Fruit fly (Drosophila melanogaster): ENCODE measurements around the gene Klp98A.

Klp98A gene

DNA sequence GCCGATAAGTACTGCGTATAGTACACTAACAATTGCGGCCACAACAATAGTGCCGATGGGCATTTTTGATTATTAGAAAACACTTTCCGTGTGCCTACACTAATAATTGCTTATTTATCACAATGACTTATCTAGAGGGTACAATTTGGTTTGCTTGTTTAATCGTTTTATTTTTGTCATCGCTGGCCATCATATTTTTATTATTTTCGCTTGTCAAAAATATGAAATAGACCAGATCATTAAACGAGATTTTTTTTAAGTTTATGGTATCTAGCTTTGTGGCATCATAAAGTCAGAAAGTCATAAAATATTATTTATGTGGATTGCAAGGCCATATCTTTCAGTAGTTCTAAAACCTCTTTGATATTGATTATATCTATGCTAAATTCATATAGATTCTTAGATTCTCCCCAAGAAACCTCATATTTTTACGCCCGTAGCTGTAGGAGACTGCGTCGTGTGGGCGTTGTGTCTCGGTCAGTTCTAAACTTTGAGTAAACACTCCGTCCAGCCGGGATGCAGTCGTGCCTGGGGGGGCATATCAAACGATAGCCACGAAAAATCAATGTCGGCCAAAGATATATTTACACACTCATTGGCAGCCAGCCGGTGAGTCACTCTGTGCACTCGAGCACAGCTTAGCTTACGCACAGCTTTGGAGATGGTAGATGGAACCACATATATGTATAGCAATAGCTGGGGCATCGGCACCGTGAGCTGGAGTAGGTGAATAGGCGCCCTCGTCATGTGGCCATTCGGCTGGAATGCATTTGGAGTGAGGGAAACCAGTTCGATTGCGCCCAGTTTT lies 45.9 kb upstream of the Klp98A start (continued):
- TF ChIP-seq BEAF-32 (GFP tag; optimal IDR thresholded peaks at IDR 0.05): no peak
- no peak for TF ChIP-seq HLHmδ (GFP tag; optimal IDR thresholded peaks at IDR 0.05)
- no peak for TF ChIP-seq CG12071 (GFP tag; optimal IDR thresholded peaks at IDR 0.05)
- TF ChIP-seq CG10431 (GFP tag; optimal IDR thresholded peaks at IDR 0.05): no peak
- TF ChIP-seq kay (GFP tag; optimal IDR thresholded peaks at IDR 0.05): no peak
- no peak for TF ChIP-seq Taf1 (GFP tag; IDR thresholded peaks at IDR 0.05)

DNA sequence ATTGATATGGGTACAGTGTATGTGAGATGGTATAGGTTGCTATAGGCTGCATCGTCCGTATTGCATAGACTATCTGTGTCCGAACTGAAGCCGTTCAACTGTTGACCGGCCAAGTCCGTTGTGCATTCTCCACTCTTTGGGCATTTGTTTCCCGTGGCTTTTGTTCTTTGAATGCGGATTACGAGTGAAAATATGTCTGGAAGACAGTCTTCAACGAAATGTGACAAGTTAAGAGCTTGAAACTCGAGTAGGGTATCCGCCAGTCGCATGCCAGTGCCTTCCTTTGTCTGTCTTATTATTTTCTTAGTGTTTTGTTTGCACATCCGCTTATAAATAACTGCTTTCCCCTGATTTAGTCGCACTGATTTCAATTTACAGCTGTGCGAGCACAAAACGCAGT lies 44.7 kb upstream of the Klp98A start:
- TF ChIP-seq Drgx (GFP tag; IDR thresholded peaks at IDR 0.05) (0 out of 2 replicates have a peak, but pooled peaks have one; percentile 42), CG33557 (GFP tag; optimal IDR thresholded peaks at IDR 0.05) (no peak)

DNA sequence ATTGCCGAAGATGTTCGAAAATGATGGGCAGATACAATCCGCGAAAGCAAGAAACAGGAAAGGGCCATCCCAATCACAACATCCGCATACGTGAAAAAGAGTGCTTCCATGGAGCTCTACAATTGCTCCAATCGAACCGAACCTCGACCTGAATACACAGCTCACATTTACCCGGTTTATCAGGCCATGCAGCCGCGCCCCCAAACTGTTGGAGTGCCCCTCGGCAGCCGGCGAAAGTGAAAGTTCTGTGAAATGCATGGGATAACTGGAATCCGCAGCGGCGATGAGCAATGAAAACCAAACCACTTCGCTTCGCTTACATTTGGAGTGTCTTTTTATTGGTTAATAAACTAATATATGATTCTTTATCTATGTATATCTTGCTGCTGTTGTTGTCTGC lies 38.3 kb upstream of the Klp98A start:
- TF ChIP-seq CG18476 (GFP tag; optimal IDR thresholded peaks at IDR 0.05) (peak; percentile 49), sim (GFP tag; IDR thresholded peaks at IDR 0.05) (0 out of 2 replicates have a peak, but pooled peaks have one; percentile 20), abd-A (tag; optimal IDR thresholded peaks at IDR 0.05) (no peak), CG5180 (GFP tag; optimal IDR thresholded peaks at IDR 0.05) (peak; percentile 90), HLHmδ (GFP tag; optimal IDR thresholded peaks at IDR 0.05) (peak; percentile 73), Dp (GFP tag; optimal IDR thresholded peaks at IDR 0.05) (no peak), Blimp-1 (GFP tag; optimal IDR thresholded peaks at IDR 0.05) (peak; percentile 99), CG10431 (GFP tag; optimal IDR thresholded peaks at IDR 0.05) (peak; percentile 40), dpn (GFP tag; optimal IDR thresholded peaks at IDR 0.05) (no peak), ash1 (GFP tag; optimal IDR thresholded peaks at IDR 0.05) (no peak)

dm6 chr3R:27595979-27596378 lies 37.0 kb upstream of the Klp98A start, which contains the start of gene CG5639:
TSS of gene CG5639 (minus strand) at chr3R:27596130.
- TF ChIP-seq prd (optimal IDR thresholded peaks at IDR 0.05) (no peak), prd (GFP tag; IDR thresholded peaks at IDR 0.05) (no peak), E2f2 (GFP tag; IDR thresholded peaks at IDR 0.05) (peak; percentile 11; the same call in 1 of the 2 replicates), CG5180 (GFP tag; optimal IDR thresholded peaks at IDR 0.05) (peak; percentile 97), chinmo (GFP tag; IDR thresholded peaks at IDR 0.05; ENCODE audit: partially characterized antibody) (0 out of 4 replicates have a peak, but pooled peaks have one; percentile 62), CG13775 (GFP tag; optimal IDR thresholded peaks at IDR 0.05) (no peak), CG18011 (GFP tag; optimal IDR thresholded peaks at IDR 0.05) (peak; percentile 84)

DNA sequence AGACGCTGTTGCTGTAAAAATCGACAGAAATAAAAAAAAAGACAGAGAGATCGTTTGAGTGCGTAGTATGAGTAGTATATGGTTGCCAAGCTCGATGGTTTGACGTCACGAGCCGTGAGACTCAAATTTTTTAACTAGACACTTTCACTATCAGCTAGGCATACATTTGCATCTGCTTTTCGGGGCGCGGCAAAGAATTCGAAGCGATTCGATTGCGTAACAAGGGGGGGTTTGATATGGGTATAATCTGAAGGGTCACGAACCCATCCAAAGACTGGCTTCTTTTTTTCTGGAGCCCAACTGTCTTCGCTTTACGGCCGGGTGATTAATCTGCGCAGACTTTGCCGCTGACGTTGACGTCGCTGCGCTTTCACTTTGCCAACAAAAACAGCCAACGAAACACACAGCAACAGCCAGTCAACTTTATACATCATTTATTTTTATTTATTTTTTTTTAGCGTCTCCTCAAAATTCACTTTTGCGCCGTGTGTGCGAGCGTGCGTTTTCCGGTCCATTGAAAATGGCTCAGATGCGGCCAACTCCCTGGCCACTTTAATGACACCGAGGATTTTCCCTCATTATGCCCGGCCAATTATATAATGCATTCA lies 34.7 kb upstream of the Klp98A start:
- TF ChIP-seq Pdp1 (GFP tag; optimal IDR thresholded peaks at IDR 0.05): peak in 1 of 2 experiments; percentile 37
- TF ChIP-seq sd (tag; optimal IDR thresholded peaks at IDR 0.05): peak; percentile 27
- peak; percentile 62 for TF ChIP-seq oc (tag; optimal IDR thresholded peaks at IDR 0.05)
- TF ChIP-seq caup (GFP tag; optimal IDR thresholded peaks at IDR 0.05; ENCODE audit: severe bottlenecking): no peak
- TF ChIP-seq Blimp-1 (GFP tag; optimal IDR thresholded peaks at IDR 0.05): peak; percentile 88
- TF ChIP-seq vvl (GFP tag; IDR thresholded peaks at IDR 0.05): peak; percentile 42; the same call in 1 of the 2 replicates
- no peak for TF ChIP-seq CG7357 (GFP tag; IDR thresholded peaks at IDR 0.05)
- peak in 1 of 2 experiments; percentile 69 for TF ChIP-seq Hr78 (GFP tag; optimal IDR thresholded peaks at IDR 0.05)
